Worm (Caenorhabditis elegans) whole organism, L4 larva: ENCODE measurements around the gene T14A8.2.

ENCODE experiments used
- D1046.2 ChIP-seq: fragments of 200-800 bp; sonication (Bioruptor generic); IDR thresholded peaks from 2 replicates; pipeline ENCODE4 v1.3.6; 2022; ENCODE audit warnings: missing genetic modification characterization, missing compliant biosample characterization
- F37D6.2 ChIP-seq: sonication (generic microtip); optimal IDR thresholded peaks from 2 replicates; lab custom pipeline; 2016; ENCODE audit warnings: mild to moderate bottlenecking, missing genetic modification characterization, missing compliant biosample characterization
- F44E2.7 ChIP-seq: fragments of 200-800 bp; sonication (Bioruptor generic); IDR thresholded peaks from 2 replicates; pipeline ENCODE4 v2.1.2; 2022; ENCODE audit warnings: missing genetic modification characterization, missing compliant biosample characterization
- R02D3.7 ChIP-seq: fragments of 150-350 bp; sonication (generic microtip); optimal IDR thresholded peaks from 3 replicates; lab custom pipeline; 2014; ENCODE audit warnings: missing biosample characterization, missing genetic modification characterization
- T20F7.1 ChIP-seq: fragments of 200-800 bp; sonication (Bioruptor generic); optimal IDR thresholded peaks from 2 replicates; lab custom pipeline; 2018; ENCODE audit warnings: mild to moderate bottlenecking, missing genetic modification characterization, missing compliant biosample characterization
- Y105C5A.15 ChIP-seq: fragments of 200-800 bp; sonication (Bioruptor generic); IDR thresholded peaks from 2 replicates; pipeline ENCODE4 v1.3.6; 2022; ENCODE audit warnings: missing genetic modification characterization, missing compliant biosample characterization
- Y48G9A.11 ChIP-seq: fragments of 200-800 bp; sonication (Bioruptor generic); IDR thresholded peaks from 2 replicates; pipeline ENCODE4 v1.3.6; 2022; ENCODE audit warnings: missing genetic modification reagents, missing genetic modification characterization, missing compliant biosample characterization
- Y5F2A.4 ChIP-seq: fragments of 200-800 bp; sonication (Bioruptor generic); optimal IDR thresholded peaks from 2 replicates; lab custom pipeline; 2018; ENCODE audit warnings: mild to moderate bottlenecking, missing genetic modification characterization, missing compliant biosample characterization
- Y75B8A.6 ChIP-seq: fragments of 200-800 bp; sonication (Bioruptor generic); IDR thresholded peaks from 2 replicates; pipeline ENCODE4 v1.3.6; 2022; ENCODE audit warnings: missing genetic modification reagents, missing genetic modification characterization, missing compliant biosample characterization
- aly-2 ChIP-seq: sonication (generic microtip); optimal IDR thresholded peaks from 2 replicates; lab custom pipeline; 2018; ENCODE audit warnings: missing biosample characterization, missing genetic modification characterization
- arid-1 ChIP-seq: fragments of 200-800 bp; sonication (Bioruptor generic); conservative IDR thresholded peaks from 2 replicates; pipeline ENCODE4 v1.3.6; 2022; ENCODE audit warnings: missing genetic modification reagents, missing genetic modification characterization, missing compliant biosample characterization
- attf-4 ChIP-seq: sonication (generic microtip); optimal IDR thresholded peaks from 3 replicates; lab custom pipeline; 2017; ENCODE audit warnings: missing biosample characterization, missing genetic modification characterization
- ceh-28 ChIP-seq: fragments of 150-350 bp; optimal IDR thresholded peaks from 2 replicates; lab custom pipeline; 2014; ENCODE audit warnings: missing biosample characterization, missing genetic modification reagents, missing genetic modification characterization
- ceh-32 ChIP-seq: sonication (generic microtip); optimal IDR thresholded peaks from 2 replicates; lab custom pipeline; 2016; ENCODE audit warnings: mild to moderate bottlenecking, missing genetic modification characterization, missing compliant biosample characterization; ENCODE audit not compliant: poor library complexity
- ceh-44 ChIP-seq: fragments of 200-800 bp; sonication (Bioruptor generic); IDR thresholded peaks from 2 replicates; pipeline ENCODE4 v1.3.6; 2022; ENCODE audit warnings: missing genetic modification reagents, missing genetic modification characterization, missing compliant biosample characterization
- ceh-62 ChIP-seq: sonication (generic microtip); optimal IDR thresholded peaks from 2 replicates; lab custom pipeline; 2017; ENCODE audit warnings: missing biosample characterization, missing genetic modification characterization
- ces-1 ChIP-seq: fragments of 150-350 bp; sonication (generic microtip); optimal IDR thresholded peaks from 4 replicates; lab custom pipeline; 2014; ENCODE audit warnings: missing biosample characterization, missing genetic modification reagents, missing genetic modification characterization
- daf-19 ChIP-seq: fragments of 200-800 bp; sonication (Bioruptor generic); conservative IDR thresholded peaks from 2 replicates; pipeline ENCODE4 v1.3.6; 2022; ENCODE audit warnings: missing genetic modification characterization, missing compliant biosample characterization
- dmd-6 ChIP-seq: fragments of 200-800 bp; sonication (Bioruptor generic); IDR thresholded peaks from 2 replicates; pipeline ENCODE4 v1.3.6; 2022; ENCODE audit warnings: missing genetic modification reagents, missing genetic modification characterization, missing compliant biosample characterization
- dmd-8 ChIP-seq: fragments of 200-800 bp; sonication (Bioruptor generic); IDR thresholded peaks from 2 replicates; pipeline ENCODE4 v1.3.6; 2022; ENCODE audit warnings: missing genetic modification characterization, missing compliant biosample characterization
- duxl-1 ChIP-seq: sonication (generic microtip); optimal IDR thresholded peaks from 2 replicates; lab custom pipeline; 2016; ENCODE audit warnings: mild to moderate bottlenecking, missing genetic modification characterization, moderate library complexity, missing compliant biosample characterization; ENCODE audit not compliant: poor library complexity
- egl-27 ChIP-seq: sonication (generic microtip); optimal IDR thresholded peaks from 3 replicates; lab custom pipeline; 2017; ENCODE audit warnings: missing biosample characterization, missing genetic modification reagents, missing genetic modification characterization
- fos-1 ChIP-seq: fragments of 150-350 bp; optimal IDR thresholded peaks from 2 replicates; lab custom pipeline; 2014; ENCODE audit warnings: missing biosample characterization, missing genetic modification characterization
- hif-1 ChIP-seq, 2 experiments: sonication (generic microtip); optimal IDR thresholded peaks; 2 replicates each; lab custom pipeline; 2016 to 2017; ENCODE audit warnings: missing compliant biosample characterization in 2 of 2, missing genetic modification characterization in 2 of 2, missing genetic modification reagents in 2 of 2, missing genotype in 2 of 2, mild to moderate bottlenecking in 1 of 2
- hmg-1.1 ChIP-seq: fragments of 200-800 bp; sonication (Bioruptor generic); IDR thresholded peaks from 2 replicates; pipeline ENCODE4 v1.3.6; 2022; ENCODE audit warnings: missing genetic modification reagents, missing genetic modification characterization, missing compliant biosample characterization
- lin-1 ChIP-seq: fragments of 200-800 bp; sonication (Bioruptor generic); IDR thresholded peaks from 2 replicates; pipeline ENCODE4 v1.3.6; 2022; ENCODE audit warnings: missing genetic modification reagents, missing genetic modification characterization, missing compliant biosample characterization
- lin-39 ChIP-seq: fragments of 150-350 bp; optimal IDR thresholded peaks from 2 replicates; lab custom pipeline; 2014; ENCODE audit warnings: missing biosample characterization, missing genetic modification reagents, missing genetic modification characterization
- lir-3 ChIP-seq: sonication (generic microtip); optimal IDR thresholded peaks from 2 replicates; lab custom pipeline; 2016; ENCODE audit warnings: mild to moderate bottlenecking, missing genetic modification characterization, missing compliant biosample characterization
- lsy-2 ChIP-seq, 2 experiments: fragments of 150-350 bp in 1 of 2; sonication (generic microtip) in 1 of 2; optimal IDR thresholded peaks; 2 replicates each; lab custom pipeline; 2014 to 2017; ENCODE audit warnings: missing biosample characterization in 2 of 2, missing genetic modification characterization in 2 of 2
- madf-5 ChIP-seq, 2 experiments: fragments of 200-800 bp; sonication (Bioruptor generic); IDR thresholded peaks; 2 replicates each; pipeline ENCODE4 v1.3.6; 2022; ENCODE audit warnings: missing compliant biosample characterization in 2 of 2, missing genetic modification characterization in 2 of 2
- madf-9 ChIP-seq: fragments of 200-800 bp; sonication (Bioruptor generic); conservative IDR thresholded peaks from 2 replicates; pipeline ENCODE4 v1.3.6; 2022; ENCODE audit warnings: missing genetic modification reagents, missing genetic modification characterization, missing compliant biosample characterization
- mdl-1 ChIP-seq, 2 experiments: fragments of 150-350 bp in 1 of 2; sonication (generic microtip) in 1 of 2; optimal IDR thresholded peaks; 2 replicates each; lab custom pipeline; 2014 to 2017; ENCODE audit warnings: missing biosample characterization in 2 of 2, missing genetic modification characterization in 2 of 2
- mep-1 ChIP-seq: fragments of 150-350 bp; sonication (generic microtip); optimal IDR thresholded peaks from 3 replicates; lab custom pipeline; 2014; ENCODE audit warnings: missing biosample characterization, missing genetic modification characterization
- nhr-102 ChIP-seq: sonication (generic microtip); optimal IDR thresholded peaks from 2 replicates; lab custom pipeline; 2016; ENCODE audit warnings: mild to moderate bottlenecking, missing genetic modification characterization, moderate library complexity, missing compliant biosample characterization
- nhr-111 ChIP-seq: fragments of 200-800 bp; sonication (Bioruptor generic); optimal IDR thresholded peaks from 2 replicates; lab custom pipeline; 2018; ENCODE audit warnings: mild to moderate bottlenecking, missing genetic modification characterization, missing compliant biosample characterization
- nhr-237 ChIP-seq: sonication (generic microtip); optimal IDR thresholded peaks from 2 replicates; lab custom pipeline; 2017; ENCODE audit warnings: missing biosample characterization, missing genetic modification characterization
- nhr-25 ChIP-seq: sonication (generic microtip); optimal IDR thresholded peaks from 2 replicates; lab custom pipeline; 2017; ENCODE audit warnings: missing genetic modification characterization, mild to moderate bottlenecking, missing compliant biosample characterization, antibody characterized with exemption, moderate library complexity, borderline replicate concordance; ENCODE audit not compliant: insufficient read depth
- nhr-28 ChIP-seq: fragments of 150-350 bp; optimal IDR thresholded peaks from 2 replicates; lab custom pipeline; 2014; ENCODE audit warnings: missing biosample characterization, missing genetic modification characterization
- nhr-41 ChIP-seq: fragments of 200-800 bp; sonication (Bioruptor generic); IDR thresholded peaks from 2 replicates; pipeline ENCODE4 v1.3.6; 2022; ENCODE audit warnings: missing genetic modification reagents, missing genetic modification characterization, missing compliant biosample characterization
- nhr-42 ChIP-seq: fragments of 200-800 bp; sonication (Bioruptor generic); IDR thresholded peaks from 2 replicates; pipeline ENCODE4 v1.3.6; 2022; ENCODE audit warnings: missing genetic modification characterization, missing compliant biosample characterization
- pha-4 ChIP-seq, 2 experiments: fragments of 150-350 bp in 1 of 2; fragments of 200-800 bp in 1 of 2; sonication (Bioruptor generic) in 1 of 2; IDR thresholded peaks in 1 of 2; optimal IDR thresholded peaks in 1 of 2; 2 replicates each; pipeline versions ENCODE4 v1.3.6 to Lab custom; 2014 to 2022; ENCODE audit warnings: missing genetic modification characterization in 2 of 2, missing genetic modification reagents in 2 of 2, missing biosample characterization in 1 of 2, missing compliant biosample characterization in 1 of 2
- php-3 ChIP-seq: fragments of 200-800 bp; sonication (Bioruptor generic); IDR thresholded peaks from 2 replicates; pipeline ENCODE4 v1.3.6; 2022; ENCODE audit warnings: missing genetic modification reagents, missing genetic modification characterization, missing compliant biosample characterization
- pqm-1 ChIP-seq: sonication (generic microtip); optimal IDR thresholded peaks from 2 replicates; lab custom pipeline; 2017; ENCODE audit warnings: missing biosample characterization, missing genetic modification characterization
- skn-1 ChIP-seq: fragments of 150-350 bp; optimal IDR thresholded peaks from 2 replicates; lab custom pipeline; 2014; ENCODE audit warnings: missing biosample characterization, missing genetic modification characterization
- spr-1 ChIP-seq: sonication (generic microtip); optimal IDR thresholded peaks from 2 replicates; lab custom pipeline; 2016; ENCODE audit warnings: mild to moderate bottlenecking, missing genetic modification characterization, missing compliant biosample characterization
- tag-97 ChIP-seq: fragments of 200-800 bp; sonication (Bioruptor generic); IDR thresholded peaks from 2 replicates; pipeline ENCODE4 v1.3.6; 2022; ENCODE audit warnings: missing genetic modification characterization, missing compliant biosample characterization
- unc-130 ChIP-seq: sonication (generic microtip); optimal IDR thresholded peaks from 2 replicates; lab custom pipeline; 2016; ENCODE audit warnings: missing genetic modification reagents, missing genetic modification characterization, missing compliant biosample characterization
- unc-39 ChIP-seq: sonication (generic microtip); optimal IDR thresholded peaks from 2 replicates; lab custom pipeline; 2017; ENCODE audit warnings: missing biosample characterization, missing genetic modification characterization
- unc-62 ChIP-seq, 3 experiments: fragments of 150-350 bp in 1 of 3; sonication (generic microtip); optimal IDR thresholded peaks in 2 of 3; peaks in 1 of 3; 1 replicate in 1 of 3; 2 replicates in 2 of 3; lab custom pipeline; 2014 to 2017; ENCODE audit warnings: missing biosample characterization in 3 of 3, missing genetic modification characterization in 3 of 3, missing genetic modification reagents in 3 of 3, missing genotype in 1 of 3
- zag-1 ChIP-seq: fragments of 150-350 bp; optimal IDR thresholded peaks from 2 replicates; lab custom pipeline; 2014; ENCODE audit warnings: missing biosample characterization, missing genetic modification characterization

Gene T14A8.2

ce11 chrIV:7845585-7845984 lies 23.2 kb upstream of the T14A8.2 start (continued):
- peak; percentile 52 for TF ChIP-seq zag-1 (tag; lab: Kevin White, UChicago)
- no peak for TF ChIP-seq tag-97 (GFP tag; lab: Robert Waterston, UW)
- peak; percentile 58 for TF ChIP-seq nhr-28 (tag; lab: Kevin White, UChicago)
- peak; percentile 73 for TF ChIP-seq nhr-25 (tag; lab: Kevin White, UChicago)
- peak; percentile 45 for TF ChIP-seq ceh-28 (tag; lab: Kevin White, UChicago)
- TF ChIP-seq madf-5 (GFP tag; IDR thresholded peaks at IDR 0.05; lab: Robert Waterston, UW), result no peak
- TF ChIP-seq unc-39, result no peak
- no peak for TF ChIP-seq nhr-41 (GFP tag; lab: Robert Waterston, UW)
- TF ChIP-seq unc-62 (GFP tag; optimal IDR thresholded peaks at IDR 0.05 in 1 of 2; lab: Kevin White, UChicago), result peak in 1 of 2 experiments; percentile 72
- TF ChIP-seq unc-62 (tag; optimal IDR thresholded peaks at IDR 0.05; lab: Kevin White, UChicago), result no peak
- TF ChIP-seq nhr-111 (GFP tag; lab: Kevin White, UChicago), result peak; percentile 13
- TF ChIP-seq skn-1 (tag; lab: Kevin White, UChicago), result no peak
- no peak for TF ChIP-seq ces-1 (GFP tag; lab: Kevin White, UChicago)
- peak; percentile 57 for TF ChIP-seq arid-1
- no peak for TF ChIP-seq madf-9
- TF ChIP-seq pqm-1 (tag; lab: Kevin White, UChicago), result no peak
- peak; percentile 15 for TF ChIP-seq T20F7.1 (GFP tag; lab: Kevin White, UChicago)
- peak; percentile 52 for TF ChIP-seq nhr-102 (tag; lab: Kevin White, UChicago)
- peak; percentile 22; the same call in 1 of the 2 replicates for TF ChIP-seq pha-4 (GFP tag; IDR thresholded peaks at IDR 0.05; lab: Robert Waterston, UW)
- TF ChIP-seq pha-4 (tag; optimal IDR thresholded peaks at IDR 0.05; lab: Kevin White, UChicago), result no peak
- TF ChIP-seq nhr-42 (GFP tag; lab: Robert Waterston, UW), result no peak
- no peak for TF ChIP-seq daf-19 (GFP tag; lab: Robert Waterston, UW)
- TF ChIP-seq fos-1 (tag; lab: Kevin White, UChicago), result no peak
- no peak for TF ChIP-seq Y48G9A.11
- TF ChIP-seq lir-3 (tag; lab: Kevin White, UChicago), result no peak
- no peak for TF ChIP-seq aly-2 (tag; lab: Kevin White, UChicago)
- TF ChIP-seq lin-39 (tag; lab: Kevin White, UChicago), result no peak
- 0 out of 2 replicates have a peak, but pooled peaks have one; percentile 37 for TF ChIP-seq lin-1 (GFP tag; lab: Robert Waterston, UW)
- peak; percentile 54 for TF ChIP-seq spr-1 (tag; lab: Kevin White, UChicago)
- no peak for TF ChIP-seq duxl-1 (tag; lab: Kevin White, UChicago)
- TF ChIP-seq nhr-237 (tag; lab: Kevin White, UChicago), result no peak
- TF ChIP-seq unc-130 (GFP tag; lab: Kevin White, UChicago), result no peak
- no peak for TF ChIP-seq attf-4
- TF ChIP-seq php-3, result 0 out of 2 replicates have a peak, but pooled peaks have one; percentile 36
- no peak; the same call in 1 of the 2 replicates for TF ChIP-seq ceh-44 (GFP tag; lab: Robert Waterston, UW)
- TF ChIP-seq Y75B8A.6 (GFP tag; lab: Robert Waterston, UW), result no peak
- 0 out of 2 replicates have a peak, but pooled peaks have one; percentile 58 for TF ChIP-seq D1046.2
- TF ChIP-seq R02D3.7, result no peak
- TF ChIP-seq mdl-1 (tag; optimal IDR thresholded peaks at IDR 0.05; lab: Kevin White, UChicago), result peak; percentile 56 to 86
- TF ChIP-seq ceh-32 (tag; lab: Kevin White, UChicago), result peak; percentile 39
- TF ChIP-seq F44E2.7 (GFP tag; lab: Robert Waterston, UW), result 0 out of 2 replicates have a peak, but pooled peaks have one; percentile 11
- peak; percentile 29 to 74 for TF ChIP-seq lsy-2 (tag; optimal IDR thresholded peaks at IDR 0.05; lab: Kevin White, UChicago)
- no peak for TF ChIP-seq Y105C5A.15 (GFP tag; lab: Robert Waterston, UW)
- TF ChIP-seq dmd-8 (GFP tag; lab: Robert Waterston, UW), result 0 out of 2 replicates have a peak, but pooled peaks have one; percentile 55
- TF ChIP-seq ceh-62 (tag; lab: Kevin White, UChicago), result no peak
- peak; percentile 88 for TF ChIP-seq hmg-1.1 (GFP tag; lab: Robert Waterston, UW)
- no peak for TF ChIP-seq Y5F2A.4 (GFP tag; lab: Kevin White, UChicago)
- TF ChIP-seq F37D6.2 (tag; lab: Kevin White, UChicago), result peak; percentile 51
- no peak for TF ChIP-seq egl-27
- TF ChIP-seq hif-1 (tag; optimal IDR thresholded peaks at IDR 0.05; lab: Kevin White, UChicago), result peak in 1 of 2 experiments; percentile 60
- peak; percentile 64 for TF ChIP-seq dmd-6 (GFP tag; lab: Robert Waterston, UW)
- peak; percentile 89 for TF ChIP-seq mep-1
